Fruit fly (Drosophila melanogaster): ENCODE data around the gene CG42832.

DNA sequence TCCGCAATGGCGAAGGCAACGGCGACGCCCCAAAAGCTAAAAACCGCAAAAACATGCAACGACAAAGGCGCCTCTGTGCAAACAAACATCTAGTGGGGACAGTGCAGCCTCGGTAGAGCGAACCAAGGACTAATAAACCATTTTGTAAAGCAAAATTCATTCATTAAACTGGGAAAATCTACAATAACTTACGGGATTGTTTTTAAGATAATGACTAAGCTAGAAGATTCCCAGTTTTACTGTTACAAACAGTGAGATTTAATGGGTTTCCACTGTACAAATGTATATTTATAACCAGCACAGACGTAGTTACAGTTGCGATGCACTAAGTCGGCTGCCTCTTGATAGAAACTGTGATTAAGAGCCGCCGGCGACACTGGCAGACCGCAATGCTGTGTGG is 46.3 kb downstream of the CG42832 start:
- no peak for TF ChIP-seq CG5953 (GFP tag; IDR thresholded peaks at IDR 0.05)
- TF ChIP-seq CG2116 (GFP tag; optimal IDR thresholded peaks at IDR 0.05), result no peak
- no peak; the same call in 1 of the 2 replicates for TF ChIP-seq Rfx (GFP tag; IDR thresholded peaks at IDR 0.05)
- no peak for TF ChIP-seq CG31365 (tag; optimal IDR thresholded peaks at IDR 0.05)

Data from whole organism, embryonic.